Fruit fly (Drosophila melanogaster) whole organism, embryonic: ENCODE data around the gene CG5828.
A peak's percentile ranks its signal among the peaks of the same experiment; 100 is the strongest.

Experiments used
- Aef1 ChIP-seq: fragments of 200-800 bp; sonication (Bioruptor generic); IDR thresholded peaks from 3 replicates; pipeline ENCODE4 v1.3.6; 2022; ENCODE audit warnings: missing biosample characterization, missing genetic modification characterization
- Bgb ChIP-seq: fragments of 200-800 bp; sonication (Bioruptor generic); IDR thresholded peaks from 2 replicates; pipeline ENCODE4 v1.3.6; 2022; ENCODE audit warnings: missing biosample characterization, missing genetic modification characterization; ENCODE audit not compliant: partially characterized antibody
- CG10267 ChIP-seq: fragments of 200-800 bp; sonication (Bioruptor generic); optimal IDR thresholded peaks from 2 replicates; lab custom pipeline; 2018; ENCODE audit warnings: missing biosample characterization, mild to moderate bottlenecking, missing genetic modification characterization, moderate library complexity
- CG10431 ChIP-seq: fragments of 200-800 bp; sonication (Bioruptor generic); optimal IDR thresholded peaks from 3 replicates; lab custom pipeline; 2018; ENCODE audit warnings: missing biosample characterization, mild to moderate bottlenecking, missing genetic modification characterization
- CG15514 ChIP-seq: fragments of 200-800 bp; sonication (Bioruptor generic); optimal IDR thresholded peaks from 3 replicates; lab custom pipeline; 2017; ENCODE audit warnings: missing biosample characterization, missing genetic modification characterization, mild to moderate bottlenecking, moderate library complexity, missing genetic modification reagents
- CG17186 ChIP-seq: fragments of 200-800 bp; sonication (Bioruptor generic); optimal IDR thresholded peaks from 3 replicates; lab custom pipeline; 2017; ENCODE audit warnings: missing biosample characterization, missing genetic modification reagents, missing genetic modification characterization
- CG17359 ChIP-seq: fragments of 200-800 bp; sonication (Bioruptor generic); optimal IDR thresholded peaks from 3 replicates; lab custom pipeline; 2018; ENCODE audit warnings: missing biosample characterization, mild to moderate bottlenecking, missing genetic modification characterization, moderate library complexity
- CG18599 ChIP-seq: fragments of 200-800 bp; sonication (Bioruptor generic); optimal IDR thresholded peaks from 3 replicates; lab custom pipeline; 2017; ENCODE audit warnings: missing biosample characterization, missing genetic modification characterization, mild to moderate bottlenecking, moderate library complexity, missing genetic modification reagents
- CG3847 ChIP-seq: fragments of 200-800 bp; sonication (Bioruptor generic); IDR thresholded peaks from 2 replicates; pipeline ENCODE4 v1.3.6; 2022; ENCODE audit warnings: missing biosample characterization, missing genetic modification characterization
- CG6254 ChIP-seq: fragments of 200-800 bp; sonication (Bioruptor generic); optimal IDR thresholded peaks from 3 replicates; lab custom pipeline; 2017; ENCODE audit warnings: mild to moderate bottlenecking, missing biosample characterization, missing genetic modification reagents, missing genetic modification characterization
- CG7745 ChIP-seq: fragments of 200-800 bp; sonication (Bioruptor generic); optimal IDR thresholded peaks from 2 replicates; lab custom pipeline; 2018; ENCODE audit warnings: missing biosample characterization, mild to moderate bottlenecking, missing genetic modification characterization, moderate library complexity
- CTCF ChIP-seq: fragments of 200-800 bp; sonication (Bioruptor generic); optimal IDR thresholded peaks from 2 replicates; lab custom pipeline; 2017; ENCODE audit warnings: missing biosample characterization, mild to moderate bottlenecking, missing genetic modification characterization, moderate library complexity
- Chrac-16 ChIP-seq: fragments of 200-800 bp; sonication (Bioruptor generic); optimal IDR thresholded peaks from 3 replicates; lab custom pipeline; 2016; ENCODE audit warnings: missing biosample characterization, missing genetic modification characterization
- D19B ChIP-seq: fragments of 200-800 bp; sonication (Bioruptor generic); optimal IDR thresholded peaks from 2 replicates; lab custom pipeline; 2017; ENCODE audit warnings: missing biosample characterization, mild to moderate bottlenecking, missing genetic modification characterization
- Dip2 ChIP-seq: fragments of 200-800 bp; sonication (Bioruptor generic); IDR thresholded peaks from 2 replicates; pipeline ENCODE4 v1.3.6; 2022; ENCODE audit warnings: missing biosample characterization, missing genetic modification characterization
- Dip3 ChIP-seq: fragments of 200-800 bp; sonication (Bioruptor generic); optimal IDR thresholded peaks from 3 replicates; lab custom pipeline; 2016; ENCODE audit warnings: missing biosample characterization, missing genetic modification characterization
- Gug ChIP-seq: fragments of 200-800 bp; sonication (Bioruptor generic); IDR thresholded peaks from 4 replicates; pipeline ENCODE4 v1.3.6; 2022; ENCODE audit warnings: missing biosample characterization, missing genetic modification characterization
- Hey ChIP-seq: fragments of 200-800 bp; sonication (Bioruptor generic); optimal IDR thresholded peaks from 3 replicates; lab custom pipeline; 2018; ENCODE audit warnings: missing biosample characterization, mild to moderate bottlenecking, missing genetic modification characterization
- MESR4 ChIP-seq: fragments of 200-800 bp; sonication (Bioruptor generic); optimal IDR thresholded peaks from 2 replicates; lab custom pipeline; 2018; ENCODE audit warnings: missing biosample characterization, mild to moderate bottlenecking, missing genetic modification characterization, moderate library complexity
- Mad ChIP-seq: fragments of 200-800 bp; sonication (Bioruptor generic); optimal IDR thresholded peaks from 2 replicates; lab custom pipeline; 2016; ENCODE audit warnings: missing biosample characterization, missing genetic modification characterization
- Med ChIP-seq: fragments of 200-800 bp; sonication (Bioruptor generic); peaks from one replicate; lab custom pipeline; 2016; ENCODE audit warnings: missing biosample characterization, missing genetic modification characterization, mild to moderate bottlenecking, inconsistent platforms, moderate library complexity
- Mes4 ChIP-seq: fragments of 200-800 bp; sonication (Bioruptor generic); optimal IDR thresholded peaks from 2 replicates; lab custom pipeline; 2016; ENCODE audit warnings: missing biosample characterization, missing genetic modification characterization
- NK7.1 ChIP-seq: fragments of 200-800 bp; sonication (Bioruptor generic); optimal IDR thresholded peaks from 3 replicates; lab custom pipeline; 2016; ENCODE audit warnings: missing biosample characterization, missing genetic modification characterization
- Nf-YC ChIP-seq: fragments of 200-800 bp; optimal IDR thresholded peaks from 3 replicates; lab custom pipeline; 2019; ENCODE audit warnings: missing biosample characterization, mild to moderate bottlenecking, missing genetic modification characterization, moderate library complexity
- Oli ChIP-seq: fragments of 200-800 bp; sonication (Bioruptor generic); optimal IDR thresholded peaks from 2 replicates; lab custom pipeline; 2018; ENCODE audit warnings: missing biosample characterization, mild to moderate bottlenecking, missing genetic modification characterization, moderate library complexity
- Rfx ChIP-seq: fragments of 200-800 bp; sonication (Bioruptor generic); IDR thresholded peaks from 2 replicates; pipeline ENCODE4 v1.3.6; 2022; ENCODE audit warnings: missing biosample characterization, missing genetic modification characterization
- Six4 ChIP-seq: fragments of 200-800 bp; sonication (Bioruptor generic); optimal IDR thresholded peaks from 2 replicates; lab custom pipeline; 2016; ENCODE audit warnings: missing biosample characterization, missing genetic modification characterization
- Stat92E ChIP-seq, 3 experiments: fragments of >200 bp in 2 of 3; fragments of 200-800 bp in 1 of 3; sonication (Bioruptor generic) in 1 of 3; optimal IDR thresholded peaks; 2 replicates each; lab custom pipeline; 2017 to 2019; ENCODE audit warnings: missing biosample characterization in 3 of 3, missing genetic modification characterization in 3 of 3, mild to moderate bottlenecking in 1 of 3, moderate library complexity in 1 of 3
- Tbp ChIP-seq: fragments of >200 bp; optimal IDR thresholded peaks from 2 replicates; lab custom pipeline; 2018; ENCODE audit warnings: missing biosample characterization, missing genetic modification characterization
- bsh ChIP-seq, 2 experiments: fragments of 200-800 bp; sonication (Bioruptor generic); optimal IDR thresholded peaks; 2 replicates each; lab custom pipeline; 2017 to 2018; ENCODE audit warnings: mild to moderate bottlenecking in 2 of 2, missing biosample characterization in 2 of 2, missing genetic modification characterization in 2 of 2, moderate library complexity in 1 of 2
- cato ChIP-seq: fragments of 200-800 bp; sonication (Bioruptor generic); optimal IDR thresholded peaks from 2 replicates; lab custom pipeline; 2016; ENCODE audit warnings: missing biosample characterization, missing genetic modification characterization, borderline replicate concordance
- caup ChIP-seq: fragments of 200-800 bp; sonication (Bioruptor generic); optimal IDR thresholded peaks from 3 replicates; lab custom pipeline; 2017; ENCODE audit warnings: missing biosample characterization, mild to moderate bottlenecking, missing genetic modification characterization, moderate library complexity; ENCODE audit not compliant: severe bottlenecking
- corto ChIP-seq: fragments of 200-800 bp; sonication (Bioruptor generic); optimal IDR thresholded peaks from 2 replicates; lab custom pipeline; 2016; ENCODE audit warnings: missing biosample characterization, mild to moderate bottlenecking, missing genetic modification characterization, moderate library complexity
- dmrt11E ChIP-seq: fragments of 200-800 bp; sonication (Bioruptor generic); optimal IDR thresholded peaks from 3 replicates; lab custom pipeline; 2018; ENCODE audit warnings: missing biosample characterization, mild to moderate bottlenecking, missing genetic modification characterization, moderate library complexity
- gro ChIP-seq: fragments of 200-800 bp; sonication (Bioruptor generic); optimal IDR thresholded peaks from 2 replicates; lab custom pipeline; 2016; ENCODE audit warnings: missing biosample characterization, missing genetic modification characterization
- kay ChIP-seq: fragments of 200-800 bp; sonication (Bioruptor generic); optimal IDR thresholded peaks from 2 replicates; lab custom pipeline; 2016; ENCODE audit warnings: missing biosample characterization, missing genetic modification characterization
- otp ChIP-seq: fragments of 200-800 bp; sonication (Bioruptor generic); IDR thresholded peaks from 3 replicates; pipeline ENCODE4, ENCODE4 v1.3.6; 2022; ENCODE audit warnings: missing biosample characterization, missing genetic modification characterization
- phol ChIP-seq: fragments of 200-800 bp; sonication (Bioruptor generic); optimal IDR thresholded peaks from 3 replicates; lab custom pipeline; 2018; ENCODE audit warnings: missing biosample characterization, mild to moderate bottlenecking, missing genetic modification characterization, moderate library complexity
- ro ChIP-seq: fragments of 200-800 bp; sonication (Bioruptor generic); IDR thresholded peaks from 2 replicates; pipeline ENCODE4 v1.3.6; 2022; ENCODE audit warnings: missing biosample characterization, missing genetic modification characterization
- sens ChIP-seq: fragments of 200-800 bp; sonication (Bioruptor generic); peaks from one replicate; lab custom pipeline; 2016; ENCODE audit warnings: missing biosample characterization, missing genetic modification characterization
- sug ChIP-seq: fragments of 200-800 bp; optimal IDR thresholded peaks from 2 replicates; lab custom pipeline; 2019; ENCODE audit warnings: missing biosample characterization, mild to moderate bottlenecking, missing genetic modification characterization, moderate library complexity
- trem ChIP-seq: fragments of 200-800 bp; optimal IDR thresholded peaks from 3 replicates; lab custom pipeline; 2019; ENCODE audit warnings: missing biosample characterization, mild to moderate bottlenecking, missing genetic modification characterization, moderate library complexity
- unpg ChIP-seq: fragments of 200-800 bp; sonication (Bioruptor generic); optimal IDR thresholded peaks from 3 replicates; lab custom pipeline; 2018; ENCODE audit warnings: missing biosample characterization, mild to moderate bottlenecking, missing genetic modification characterization, moderate library complexity
- vnd ChIP-seq: fragments of 200-800 bp; sonication (Bioruptor generic); IDR thresholded peaks from 3 replicates; pipeline ENCODE4 v1.3.6; 2022; ENCODE audit warnings: missing biosample characterization, missing genetic modification characterization; ENCODE audit not compliant: partially characterized antibody

Gene CG5828

DNA sequence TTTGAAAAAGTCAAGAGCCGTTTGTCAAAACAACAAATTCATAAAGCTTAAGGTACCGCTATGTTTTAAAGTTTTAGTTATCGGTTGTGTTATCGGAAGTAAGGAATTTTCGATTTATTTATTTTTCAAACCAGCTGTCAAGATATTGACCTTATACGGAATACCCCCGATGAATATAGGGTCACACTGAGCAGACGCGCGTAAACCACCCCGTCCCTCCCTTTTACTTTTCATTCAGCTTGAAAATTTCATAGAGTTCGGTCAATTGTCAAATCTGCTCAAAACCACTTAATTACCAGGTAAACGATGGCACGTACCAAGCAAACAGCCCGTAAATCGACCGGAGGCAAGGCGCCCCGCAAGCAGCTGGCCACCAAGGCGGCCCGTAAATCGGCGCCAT lies 38.8 kb upstream of the CG5828 start, which contains the start of the genes CG14036 and His3.3A (continued):
- TF ChIP-seq vnd (GFP tag; lab: Robert Waterston, UW): no peak; the same call in 2 of the 3 replicates
- TF ChIP-seq CG17359 (tag; lab: Kevin White, UChicago): no peak
- peak; percentile 35; the same call in 1 of the 2 replicates for TF ChIP-seq CG3847 (GFP tag; lab: Robert Waterston, UW)
- TF ChIP-seq NK7.1 (GFP tag; lab: Kevin White, UChicago): no peak
- TF ChIP-seq CG15514 (GFP tag; lab: Kevin White, UChicago): peak; percentile 82
- TF ChIP-seq Tbp (GFP tag; lab: Kevin White, UChicago): no peak
- peak; percentile 89 for TF ChIP-seq MESR4 (GFP tag; lab: Kevin White, UChicago)
- no peak for TF ChIP-seq CG7745 (tag; lab: Kevin White, UChicago)
- TF ChIP-seq Chrac-16 (GFP tag; lab: Kevin White, UChicago): no peak
- no peak for TF ChIP-seq Aef1 (GFP tag; lab: Robert Waterston, UW)
- no peak for TF ChIP-seq caup (GFP tag; lab: Kevin White, UChicago)
- peak; percentile 56 for TF ChIP-seq CG17186
- no peak for TF ChIP-seq Dip3 (GFP tag; lab: Kevin White, UChicago)
- no peak for TF ChIP-seq bsh (GFP tag; optimal IDR thresholded peaks at IDR 0.05; lab: Kevin White, UChicago)
- TF ChIP-seq trem (tag; lab: Kevin White, UChicago): peak; percentile 75
- peak; percentile 42 for TF ChIP-seq Rfx (GFP tag; lab: Robert Waterston, UW)
- no peak for TF ChIP-seq CG18599 (GFP tag; lab: Kevin White, UChicago)
- TF ChIP-seq Oli (tag; lab: Kevin White, UChicago): no peak
- no peak for TF ChIP-seq Mes4 (GFP tag; lab: Kevin White, UChicago)
- no peak for TF ChIP-seq Gug (GFP tag; lab: Robert Waterston, UW)
- TF ChIP-seq Nf-YC (tag; lab: Kevin White, UChicago): peak; percentile 37
- TF ChIP-seq kay: no peak
- peak; percentile 11 for TF ChIP-seq dmrt11E (tag; lab: Kevin White, UChicago)
- TF ChIP-seq gro (GFP tag; lab: Kevin White, UChicago): no peak
- TF ChIP-seq otp (GFP tag; lab: Robert Waterston, UW): no peak
- peak; percentile 43 for TF ChIP-seq sug (tag; lab: Kevin White, UChicago)
- TF ChIP-seq Dip2 (GFP tag; lab: Robert Waterston, UW): no peak
- TF ChIP-seq Bgb (GFP tag; lab: Robert Waterston, UW): peak; percentile 75
- no peak for TF ChIP-seq Hey
- TF ChIP-seq cato (GFP tag; lab: Kevin White, UChicago): no peak
- peak; percentile 83 for TF ChIP-seq sens (GFP tag; lab: Kevin White, UChicago)
- no peak for TF ChIP-seq Stat92E (GFP tag; optimal IDR thresholded peaks at IDR 0.05; lab: Kevin White, UChicago)
- TF ChIP-seq corto (GFP tag; lab: Kevin White, UChicago): no peak
- TF ChIP-seq Six4: no peak
- TF ChIP-seq D19B (GFP tag; lab: Kevin White, UChicago): no peak
- TF ChIP-seq CTCF (GFP tag; lab: Kevin White, UChicago): peak; percentile 33
- TF ChIP-seq CG10431: peak; percentile 42
- TF ChIP-seq CG6254 (GFP tag; lab: Kevin White, UChicago): no peak
- TF ChIP-seq Mad (GFP tag; lab: Kevin White, UChicago): no peak
- TF ChIP-seq CG10267 (tag; lab: Kevin White, UChicago): peak; percentile 67

DNA sequence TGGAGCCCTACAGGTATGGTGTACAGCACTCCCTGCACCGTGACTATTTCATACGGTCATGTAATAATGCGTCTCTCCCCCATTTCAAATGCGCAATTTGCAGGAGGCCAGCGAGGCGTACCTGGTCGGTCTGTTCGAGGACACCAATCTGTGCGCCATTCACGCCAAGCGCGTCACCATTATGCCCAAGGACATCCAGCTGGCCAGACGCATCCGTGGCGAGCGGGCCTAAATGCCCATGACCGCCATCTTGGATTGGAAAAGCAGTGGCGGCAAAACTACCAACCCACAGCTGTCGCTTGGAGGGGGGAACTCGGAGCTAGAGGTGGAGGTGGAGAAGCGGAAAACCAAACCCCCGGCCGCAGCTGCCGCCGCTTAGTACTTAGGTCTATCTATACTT lies 38.2 kb upstream of the CG5828 start:
- TF ChIP-seq phol (tag; lab: Kevin White, UChicago): peak; percentile 96
- no peak for TF ChIP-seq unpg (GFP tag; lab: Kevin White, UChicago)
- no peak for TF ChIP-seq ro (GFP tag; lab: Robert Waterston, UW)
- peak; percentile 61 for TF ChIP-seq Med (GFP tag; lab: Kevin White, UChicago)
